Fruit fly (Drosophila melanogaster) whole organism, prepupa: ENCODE measurements around the gene PolA2.

Source experiments
- Blimp-1 ChIP-seq: fragments of 200-800 bp; sonication (Bioruptor generic); optimal IDR thresholded peaks from 3 replicates; lab custom pipeline; 2017; ENCODE audit warnings: missing biosample characterization, missing genetic modification characterization, mild to moderate bottlenecking, moderate library complexity, missing genetic modification reagents
- CG10631 ChIP-seq: fragments of 200-800 bp; sonication (Bioruptor generic); optimal IDR thresholded peaks from 2 replicates; lab custom pipeline; 2016; ENCODE audit warnings: missing biosample characterization, missing genetic modification characterization
- CG10669 ChIP-seq: fragments of 200-800 bp; sonication (Bioruptor generic); optimal IDR thresholded peaks from 3 replicates; lab custom pipeline; 2018; ENCODE audit warnings: missing biosample characterization, mild to moderate bottlenecking, missing genetic modification characterization, moderate library complexity
- CG11294 ChIP-seq: fragments of 200-800 bp; sonication (Bioruptor generic); IDR thresholded peaks from 2 replicates; pipeline ENCODE4 v1.3.6; 2022; ENCODE audit warnings: missing biosample characterization, missing genetic modification characterization
- CG11902 ChIP-seq: fragments of 200-800 bp; sonication (Bioruptor generic); optimal IDR thresholded peaks from 3 replicates; lab custom pipeline; 2016; ENCODE audit warnings: missing biosample characterization, missing genetic modification characterization
- CG15336 ChIP-seq: fragments of 200-800 bp; sonication (Bioruptor generic); IDR thresholded peaks from 2 replicates; pipeline ENCODE4 v1.3.6; 2022; ENCODE audit warnings: missing biosample characterization, missing genetic modification characterization
- CG1621 ChIP-seq: fragments of 200-800 bp; sonication (Bioruptor generic); optimal IDR thresholded peaks from 3 replicates; lab custom pipeline; 2018; ENCODE audit warnings: missing biosample characterization, mild to moderate bottlenecking, missing genetic modification characterization
- CG16779 ChIP-seq: fragments of 200-800 bp; sonication (Bioruptor generic); optimal IDR thresholded peaks from 3 replicates; lab custom pipeline; 2017; ENCODE audit warnings: missing biosample characterization, mild to moderate bottlenecking, missing genetic modification characterization
- CG3032 ChIP-seq: fragments of 200-800 bp; optimal IDR thresholded peaks from 2 replicates; lab custom pipeline; 2019; ENCODE audit warnings: missing biosample characterization, mild to moderate bottlenecking, missing genetic modification characterization, moderate library complexity
- CG31627 ChIP-seq: fragments of 200-800 bp; sonication (Bioruptor generic); optimal IDR thresholded peaks from 3 replicates; lab custom pipeline; 2016; ENCODE audit warnings: missing biosample characterization, missing genetic modification characterization
- CG34406 ChIP-seq: fragments of 200-800 bp; sonication (Bioruptor generic); optimal IDR thresholded peaks from 3 replicates; lab custom pipeline; 2016; ENCODE audit warnings: missing biosample characterization, missing genetic modification characterization
- CG3919 ChIP-seq: fragments of 200-800 bp; sonication (Bioruptor generic); optimal IDR thresholded peaks from 3 replicates; lab custom pipeline; 2016; ENCODE audit warnings: missing biosample characterization, missing genetic modification characterization
- CG4318 ChIP-seq: fragments of 200-800 bp; sonication (Bioruptor generic); optimal IDR thresholded peaks from 3 replicates; lab custom pipeline; 2017; ENCODE audit warnings: missing biosample characterization, mild to moderate bottlenecking, missing genetic modification characterization
- CG6163 ChIP-seq: fragments of 200-800 bp; sonication (Bioruptor generic); IDR thresholded peaks from 3 replicates; pipeline ENCODE4 v1.3.6; 2022; ENCODE audit warnings: missing biosample characterization, missing genetic modification characterization
- CG6808 ChIP-seq: fragments of 200-800 bp; sonication (Bioruptor generic); optimal IDR thresholded peaks from 3 replicates; lab custom pipeline; 2017; ENCODE audit warnings: missing biosample characterization, missing genetic modification characterization, mild to moderate bottlenecking, moderate library complexity, missing genetic modification reagents
- CG6854 ChIP-seq: fragments of 200-800 bp; sonication (Bioruptor generic); optimal IDR thresholded peaks from 2 replicates; lab custom pipeline; 2017; ENCODE audit warnings: missing biosample characterization, mild to moderate bottlenecking, missing genetic modification characterization
- CG7368 ChIP-seq: fragments of 200-800 bp; sonication (Bioruptor generic); optimal IDR thresholded peaks from 3 replicates; lab custom pipeline; 2016; ENCODE audit warnings: missing biosample characterization, missing genetic modification characterization
- CG8319 ChIP-seq: fragments of 200-800 bp; sonication (Bioruptor generic); optimal IDR thresholded peaks from 3 replicates; lab custom pipeline; 2016; ENCODE audit warnings: missing biosample characterization, missing genetic modification characterization
- CG8632 ChIP-seq: fragments of 200-800 bp; sonication (Bioruptor generic); optimal IDR thresholded peaks from 3 replicates; lab custom pipeline; 2016; ENCODE audit warnings: missing biosample characterization, missing genetic modification characterization
- CG9139 ChIP-seq: fragments of 200-800 bp; sonication (Bioruptor generic); optimal IDR thresholded peaks from 3 replicates; lab custom pipeline; 2017; ENCODE audit warnings: missing biosample characterization, mild to moderate bottlenecking, missing genetic modification characterization
- Eip78C ChIP-seq: fragments of 200-800 bp; sonication (Bioruptor generic); peaks from one replicate; lab custom pipeline; 2016; ENCODE audit warnings: missing biosample characterization, missing genetic modification characterization
- Ets21C ChIP-seq: fragments of 200-800 bp; sonication (Bioruptor generic); optimal IDR thresholded peaks from 3 replicates; lab custom pipeline; 2016; ENCODE audit warnings: missing biosample characterization, missing genetic modification characterization
- Ets96B ChIP-seq: fragments of 200-800 bp; optimal IDR thresholded peaks from 2 replicates; lab custom pipeline; 2019; ENCODE audit warnings: missing biosample characterization, mild to moderate bottlenecking, missing genetic modification characterization, moderate library complexity
- Hr38 ChIP-seq: sonication (Bioruptor generic); optimal IDR thresholded peaks from 2 replicates; lab custom pipeline; 2016; ENCODE audit warnings: missing biosample characterization, missing genetic modification characterization
- Hr39 ChIP-seq: fragments of 200-800 bp; sonication (Bioruptor generic); optimal IDR thresholded peaks from 2 replicates; lab custom pipeline; 2016; ENCODE audit warnings: missing biosample characterization, missing genetic modification characterization
- Hr4 ChIP-seq: fragments of 200-800 bp; sonication (Bioruptor generic); optimal IDR thresholded peaks from 3 replicates; lab custom pipeline; 2016; ENCODE audit warnings: missing biosample characterization, missing genetic modification characterization
- Lpt ChIP-seq: fragments of 200-800 bp; sonication (Bioruptor generic); optimal IDR thresholded peaks from 3 replicates; lab custom pipeline; 2016; ENCODE audit warnings: missing biosample characterization, missing genetic modification characterization
- Met ChIP-seq: fragments of 200-800 bp; sonication (Bioruptor generic); optimal IDR thresholded peaks from 3 replicates; lab custom pipeline; 2016; ENCODE audit warnings: missing biosample characterization, missing genetic modification characterization
- OdsH ChIP-seq: fragments of 200-800 bp; sonication (Bioruptor generic); optimal IDR thresholded peaks from 3 replicates; lab custom pipeline; 2016; ENCODE audit warnings: missing biosample characterization, missing genetic modification characterization
- Smox ChIP-seq: fragments of 200-800 bp; sonication (Bioruptor generic); optimal IDR thresholded peaks from 3 replicates; lab custom pipeline; 2016; ENCODE audit warnings: missing biosample characterization, missing genetic modification characterization
- Sox102F ChIP-seq: fragments of 200-800 bp; sonication (Bioruptor generic); optimal IDR thresholded peaks from 2 replicates; lab custom pipeline; 2016; ENCODE audit warnings: missing biosample characterization, mild to moderate bottlenecking, missing genetic modification characterization
- Sox14 ChIP-seq: fragments of 200-800 bp; sonication (Bioruptor generic); optimal IDR thresholded peaks from 3 replicates; lab custom pipeline; 2016; ENCODE audit warnings: missing biosample characterization, missing genetic modification characterization
- Sox15 ChIP-seq: fragments of 200-800 bp; sonication (Bioruptor generic); optimal IDR thresholded peaks from 3 replicates; lab custom pipeline; 2016; ENCODE audit warnings: missing biosample characterization, missing genetic modification characterization
- achi ChIP-seq: fragments of 200-800 bp; sonication (Bioruptor generic); optimal IDR thresholded peaks from 3 replicates; lab custom pipeline; 2016; ENCODE audit warnings: missing biosample characterization, missing genetic modification characterization
- acj6 ChIP-seq: fragments of 200-800 bp; sonication (Bioruptor generic); optimal IDR thresholded peaks from 3 replicates; lab custom pipeline; 2016; ENCODE audit warnings: missing biosample characterization, missing genetic modification characterization
- cyc ChIP-seq: fragments of 200-800 bp; sonication (Bioruptor generic); optimal IDR thresholded peaks from 3 replicates; lab custom pipeline; 2016; ENCODE audit warnings: missing biosample characterization, missing genetic modification characterization
- dac ChIP-seq: fragments of 200-800 bp; sonication (Bioruptor generic); optimal IDR thresholded peaks from 2 replicates; lab custom pipeline; 2017; ENCODE audit warnings: missing biosample characterization, mild to moderate bottlenecking, missing genetic modification characterization
- dsx ChIP-seq: fragments of 200-800 bp; optimal IDR thresholded peaks from 3 replicates; lab custom pipeline; 2019; ENCODE audit warnings: missing biosample characterization, mild to moderate bottlenecking, missing genetic modification characterization, moderate library complexity; ENCODE audit not compliant: poor library complexity, severe bottlenecking
- esn ChIP-seq: fragments of 200-800 bp; sonication (Bioruptor generic); optimal IDR thresholded peaks from 2 replicates; lab custom pipeline; 2016; ENCODE audit warnings: missing biosample characterization, mild to moderate bottlenecking, missing genetic modification characterization, moderate library complexity
- fd59A ChIP-seq: fragments of 200-800 bp; sonication (Bioruptor generic); optimal IDR thresholded peaks from 2 replicates; lab custom pipeline; 2017; ENCODE audit warnings: missing biosample characterization, mild to moderate bottlenecking, missing genetic modification characterization, missing genetic modification reagents
- fkh ChIP-seq: fragments of 200-800 bp; sonication (Bioruptor generic); optimal IDR thresholded peaks from 3 replicates; lab custom pipeline; 2017; ENCODE audit warnings: missing biosample characterization, mild to moderate bottlenecking, missing genetic modification characterization, moderate library complexity
- lz ChIP-seq: fragments of 200-800 bp; sonication (Bioruptor generic); optimal IDR thresholded peaks from 3 replicates; lab custom pipeline; 2016; ENCODE audit warnings: missing biosample characterization, missing genetic modification characterization
- net ChIP-seq: fragments of 200-800 bp; sonication (Bioruptor generic); optimal IDR thresholded peaks from 3 replicates; lab custom pipeline; 2016; ENCODE audit warnings: missing biosample characterization, missing genetic modification characterization
- pdm3 ChIP-seq: fragments of 200-800 bp; sonication (Bioruptor generic); optimal IDR thresholded peaks from 3 replicates; lab custom pipeline; 2016; ENCODE audit warnings: missing biosample characterization, missing genetic modification characterization
- salr ChIP-seq, 2 experiments: fragments of 200-800 bp; sonication (Bioruptor generic); optimal IDR thresholded peaks; 3 replicates each; lab custom pipeline; 2016 to 2018; ENCODE audit warnings: missing biosample characterization in 2 of 2, missing genetic modification characterization in 2 of 2, mild to moderate bottlenecking in 1 of 2
- ss ChIP-seq, 2 experiments: fragments of 200-800 bp; sonication (Bioruptor generic); optimal IDR thresholded peaks; 2 replicates in 1 of 2; 3 replicates in 1 of 2; lab custom pipeline; 2017 to 2018; ENCODE audit warnings: mild to moderate bottlenecking in 2 of 2, missing biosample characterization in 2 of 2, missing genetic modification characterization in 2 of 2, moderate library complexity in 1 of 2
- svp ChIP-seq: fragments of 200-800 bp; sonication (Bioruptor generic); peaks from one replicate; lab custom pipeline; 2016; ENCODE audit warnings: missing biosample characterization, missing genetic modification characterization
- vri ChIP-seq: fragments of 200-800 bp; sonication (Bioruptor generic); optimal IDR thresholded peaks from 3 replicates; lab custom pipeline; 2016; ENCODE audit warnings: missing biosample characterization, mild to moderate bottlenecking, missing genetic modification characterization

PolA2 gene

dm6 chr3R:27220829-27221463 is 18.0 kb upstream of the PolA2 start (continued):
- TF ChIP-seq dsx (GFP tag; lab: Kevin White, UChicago) (no peak), svp (GFP tag; lab: Kevin White, UChicago) (peak; percentile 36), CG7368 (GFP tag; lab: Kevin White, UChicago) (no peak), Sox102F (no peak), CG11902 (no peak)

dm6 chr3R:27222013-27222673 is 16.8 kb upstream of the PolA2 start:
- TF ChIP-seq achi (GFP tag; lab: Kevin White, UChicago) (peak; percentile 39), CG16779 (tag; lab: Kevin White, UChicago) (no peak), Smox (peak; percentile 16), net (GFP tag; lab: Kevin White, UChicago) (no peak), Sox102F (peak; percentile 23), Ets96B (tag; lab: Kevin White, UChicago) (peak; percentile 66), Lpt (GFP tag; lab: Kevin White, UChicago) (no peak), CG3032 (tag; lab: Kevin White, UChicago) (peak; percentile 66), CG4318 (no peak), esn (peak; percentile 32), CG34406 (GFP tag; lab: Kevin White, UChicago) (peak; percentile 46), CG6163 (GFP tag; lab: Robert Waterston, UW) (peak; percentile 59; the same call in 2 of the 3 replicates), CG15336 (no peak), svp (GFP tag; lab: Kevin White, UChicago) (peak; percentile 48), salr (GFP tag; optimal IDR thresholded peaks at IDR 0.05; lab: Kevin White, UChicago) (no peak), lz (peak; percentile 21), pdm3 (GFP tag; lab: Kevin White, UChicago) (peak; percentile 27), Ets21C (GFP tag; lab: Kevin White, UChicago) (no peak), CG3919 (GFP tag; lab: Kevin White, UChicago) (peak; percentile 53), CG8319 (peak; percentile 5), Hr39 (GFP tag; lab: Kevin White, UChicago) (peak; percentile 17), CG9139 (GFP tag; lab: Kevin White, UChicago) (no peak), CG6808 (GFP tag; lab: Kevin White, UChicago) (peak; percentile 42), Eip78C (GFP tag; lab: Kevin White, UChicago) (peak; percentile 85), Hr38 (GFP tag; lab: Kevin White, UChicago) (no peak), fd59A (GFP tag; lab: Kevin White, UChicago) (peak; percentile 47), CG8632 (GFP tag; lab: Kevin White, UChicago) (peak; percentile 40), Sox15 (GFP tag; lab: Kevin White, UChicago) (no peak), CG31627 (GFP tag; lab: Kevin White, UChicago) (peak; percentile 25), vri (GFP tag; lab: Kevin White, UChicago) (no peak), Hr4 (GFP tag; lab: Kevin White, UChicago) (no peak), Sox14 (no peak), fkh (no peak), CG10631 (GFP tag; lab: Kevin White, UChicago) (peak; percentile 28), CG6854 (GFP tag; lab: Kevin White, UChicago) (no peak), cyc (GFP tag; lab: Kevin White, UChicago) (peak; percentile 36), CG10669 (peak; percentile 63), Met (GFP tag; lab: Kevin White, UChicago) (peak; percentile 42), ss (GFP tag; optimal IDR thresholded peaks at IDR 0.05; lab: Kevin White, UChicago) (peak in 1 of 2 experiments; percentile 37), acj6 (GFP tag; lab: Kevin White, UChicago) (peak; percentile 11), dac (no peak), CG1621 (tag; lab: Kevin White, UChicago) (no peak), OdsH (GFP tag; lab: Kevin White, UChicago) (peak; percentile 16), Blimp-1 (peak; percentile 73), CG11294 (GFP tag; lab: Robert Waterston, UW) (no peak)
